Fruit fly (Drosophila melanogaster) whole organism, adult: Measurements from ENCODE around the gene Ndc1.

ENCODE experiments used
- CG12768 ChIP-seq: fragments of 200-800 bp; sonication (Bioruptor generic); optimal IDR thresholded peaks from 2 replicates; lab custom pipeline; 2017; ENCODE audit warnings: missing biosample characterization, missing genetic modification characterization, mild to moderate bottlenecking, moderate library complexity, missing genetic modification reagents
- CG1620 ChIP-seq: fragments of 200-800 bp; sonication (Bioruptor generic); optimal IDR thresholded peaks from 2 replicates; lab custom pipeline; 2016; ENCODE audit warnings: missing biosample characterization, missing genetic modification characterization
- CG33017 ChIP-seq: fragments of 200-800 bp; sonication (Bioruptor generic); optimal IDR thresholded peaks from 2 replicates; lab custom pipeline; 2018; ENCODE audit warnings: missing biosample characterization, mild to moderate bottlenecking, missing genetic modification characterization, moderate library complexity
- CG5204 ChIP-seq: fragments of 200-800 bp; sonication (Bioruptor generic); optimal IDR thresholded peaks from 2 replicates; lab custom pipeline; 2016; ENCODE audit warnings: missing biosample characterization, missing genetic modification characterization
- CG7045 ChIP-seq: fragments of 200-800 bp; sonication (Bioruptor generic); optimal IDR thresholded peaks from 2 replicates; lab custom pipeline; 2017; ENCODE audit warnings: missing biosample characterization, mild to moderate bottlenecking, missing genetic modification characterization
- CG7101 ChIP-seq: fragments of 200-800 bp; sonication (Bioruptor generic); optimal IDR thresholded peaks from 2 replicates; lab custom pipeline; 2018; ENCODE audit warnings: missing biosample characterization, mild to moderate bottlenecking, missing genetic modification characterization, moderate library complexity
- bab1 ChIP-seq: fragments of 200-800 bp; sonication (Bioruptor generic); optimal IDR thresholded peaks from 3 replicates; lab custom pipeline; 2019; ENCODE audit warnings: missing biosample characterization, mild to moderate bottlenecking, missing genetic modification characterization, moderate library complexity
- kay ChIP-seq: fragments of 200-800 bp; sonication (Bioruptor generic); peaks from one replicate; lab custom pipeline; 2016; ENCODE audit warnings: missing biosample characterization, missing genetic modification characterization, borderline replicate concordance

DNA sequence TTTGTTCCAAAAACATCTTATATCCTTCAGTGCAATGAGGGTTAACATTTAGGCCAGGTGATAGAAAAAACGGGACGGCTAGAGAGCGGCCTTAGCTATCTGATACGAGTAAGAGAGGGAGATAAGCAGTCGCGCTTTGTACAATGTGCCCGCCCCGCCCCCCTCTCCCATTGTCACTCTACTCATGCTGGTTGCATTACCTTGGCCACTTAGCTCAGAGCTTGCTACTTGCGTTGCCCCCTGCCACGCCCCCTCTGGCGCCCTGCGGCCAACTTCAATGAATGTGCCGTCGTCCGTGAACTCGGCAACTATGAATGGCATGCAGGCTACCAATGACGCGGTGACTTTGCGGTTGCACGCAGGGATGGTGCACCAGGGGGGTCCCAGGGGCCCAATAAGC lies 47.6 kb downstream of the Ndc1 start:
- TF ChIP-seq CG33017 (tag; lab: Kevin White, UChicago): no peak
- TF ChIP-seq CG5204: no peak
- TF ChIP-seq kay: no peak
- no peak for TF ChIP-seq CG7045 (GFP tag; lab: Kevin White, UChicago)
- no peak for TF ChIP-seq CG7101 (tag; lab: Kevin White, UChicago)
- no peak for TF ChIP-seq bab1 (GFP tag; lab: Kevin White, UChicago)
- no peak for TF ChIP-seq CG12768 (GFP tag; lab: Kevin White, UChicago)
- TF ChIP-seq CG1620: no peak
